Worm (Caenorhabditis elegans): ENCODE measurements around the gene nlp-22.

DNA sequence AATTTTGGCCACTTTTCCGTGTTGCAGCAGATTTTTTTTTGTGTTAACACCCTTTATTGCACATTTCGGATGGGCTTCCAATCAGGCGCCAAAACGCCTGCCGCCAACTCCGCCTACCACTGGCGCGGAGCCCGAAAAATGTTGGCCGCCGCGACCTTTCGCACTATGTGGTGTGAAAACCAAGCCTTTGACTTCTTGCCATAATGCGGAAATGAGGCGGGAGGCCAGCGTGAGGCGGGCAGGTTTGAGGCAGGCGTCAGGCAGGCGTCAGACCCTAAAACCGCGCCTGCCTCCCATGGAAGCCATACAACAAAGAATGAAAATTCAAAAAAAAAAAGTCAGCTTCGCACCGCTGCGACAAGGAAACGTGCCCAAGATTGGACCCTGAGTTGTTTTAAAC is 25.0 kb downstream of the nlp-22 start:
- TF ChIP-seq fkh-10 (GFP tag; optimal IDR thresholded peaks at IDR 0.05) (no peak), egl-27 (tag; optimal IDR thresholded peaks at IDR 0.05) (no peak), nhr-12 (tag; optimal IDR thresholded peaks at IDR 0.05) (no peak), tbx-2 (tag; optimal IDR thresholded peaks at IDR 0.05) (no peak), lin-15B (tag; optimal IDR thresholded peaks at IDR 0.05) (no peak), ceh-16 (tag; optimal IDR thresholded peaks at IDR 0.05) (no peak), fkh-2 (tag; optimal IDR thresholded peaks at IDR 0.05) (no peak), unc-62 (GFP tag; optimal IDR thresholded peaks at IDR 0.05) (no peak), snpc-4 (tag; optimal IDR thresholded peaks at IDR 0.05) (no peak), unc-39 (tag; optimal IDR thresholded peaks at IDR 0.05) (no peak), elt-1 (tag; optimal IDR thresholded peaks at IDR 0.05) (no peak), pqm-1 (tag; optimal IDR thresholded peaks at IDR 0.05) (no peak), ztf-11 (tag; optimal IDR thresholded peaks at IDR 0.05) (no peak), ZK546.5 (tag; optimal IDR thresholded peaks at IDR 0.05) (no peak)
